Worm (Caenorhabditis elegans): ENCODE data around the gene F56B6.6.

DNA sequence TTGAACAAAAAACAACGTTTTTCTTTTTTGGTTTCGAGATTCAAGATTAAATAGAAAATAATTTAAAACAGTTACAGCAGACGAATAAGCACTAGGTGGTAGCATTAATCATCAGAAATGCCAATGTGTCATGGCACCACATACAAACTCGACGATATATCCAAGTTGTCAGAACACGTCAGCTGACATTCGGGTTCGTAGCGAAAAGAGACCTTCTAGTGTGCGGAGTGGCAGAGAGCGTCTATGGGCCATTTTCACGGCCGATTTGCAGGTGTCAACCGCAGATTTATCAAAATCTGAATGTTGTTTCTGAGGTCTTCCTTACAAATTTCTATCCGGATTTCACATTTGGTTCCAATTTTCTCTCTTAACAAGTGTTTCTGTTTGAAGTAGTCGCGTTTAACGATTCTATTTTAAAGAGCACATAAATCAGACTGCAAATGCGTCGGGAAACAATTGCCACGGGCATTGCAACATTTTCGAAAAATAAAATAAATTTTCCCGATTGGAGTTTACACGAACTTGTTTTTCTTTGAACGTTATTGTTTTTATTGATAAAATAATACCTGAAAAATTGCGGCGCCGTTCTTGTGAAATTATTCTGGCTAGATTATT, 44.6 kb downstream of the F56B6.6 start:
- TF ChIP-seq zag-1 (tag; optimal IDR thresholded peaks at IDR 0.05) (no peak), fkh-10 (GFP tag; optimal IDR thresholded peaks at IDR 0.05) (no peak), ztf-11 (tag; optimal IDR thresholded peaks at IDR 0.05) (no peak)
